Fruit fly (Drosophila melanogaster) whole organism, embryonic: Measurements from ENCODE around the gene CG8765.

Experiments used
- Atf3 ChIP-seq: fragments of 200-800 bp; sonication (Bioruptor generic); optimal IDR thresholded peaks from 3 replicates; lab custom pipeline; 2016; ENCODE audit warnings: missing biosample characterization, missing genetic modification characterization
- B-H2 ChIP-seq: fragments of 200-800 bp; sonication (Bioruptor generic); optimal IDR thresholded peaks from 2 replicates; lab custom pipeline; 2018; ENCODE audit warnings: missing biosample characterization, mild to moderate bottlenecking, missing genetic modification characterization
- Bgb ChIP-seq: fragments of 200-800 bp; sonication (Bioruptor generic); IDR thresholded peaks from 2 replicates; pipeline ENCODE4 v1.3.6; 2022; ENCODE audit warnings: missing biosample characterization, missing genetic modification characterization; ENCODE audit not compliant: partially characterized antibody
- BtbVII ChIP-seq: fragments of 200-800 bp; sonication (Bioruptor generic); optimal IDR thresholded peaks from 3 replicates; lab custom pipeline; 2017; ENCODE audit warnings: missing biosample characterization, mild to moderate bottlenecking, missing genetic modification characterization
- CG10267 ChIP-seq: fragments of 200-800 bp; sonication (Bioruptor generic); optimal IDR thresholded peaks from 2 replicates; lab custom pipeline; 2018; ENCODE audit warnings: missing biosample characterization, mild to moderate bottlenecking, missing genetic modification characterization, moderate library complexity
- CG12219 ChIP-seq: fragments of 200-800 bp; sonication (Bioruptor generic); optimal IDR thresholded peaks from 3 replicates; lab custom pipeline; 2018; ENCODE audit warnings: missing biosample characterization, mild to moderate bottlenecking, missing genetic modification characterization
- CG12744 ChIP-seq: fragments of 200-800 bp; sonication (Bioruptor generic); optimal IDR thresholded peaks from 2 replicates; lab custom pipeline; 2016; ENCODE audit warnings: missing biosample characterization, missing genetic modification characterization
- CG15514 ChIP-seq: fragments of 200-800 bp; sonication (Bioruptor generic); optimal IDR thresholded peaks from 3 replicates; lab custom pipeline; 2017; ENCODE audit warnings: missing biosample characterization, missing genetic modification characterization, mild to moderate bottlenecking, moderate library complexity, missing genetic modification reagents
- CG15601 ChIP-seq: fragments of 200-800 bp; sonication (Bioruptor generic); optimal IDR thresholded peaks from 3 replicates; lab custom pipeline; 2019; ENCODE audit warnings: missing biosample characterization, mild to moderate bottlenecking, missing genetic modification characterization, moderate library complexity
- CG17359 ChIP-seq: fragments of 200-800 bp; sonication (Bioruptor generic); optimal IDR thresholded peaks from 3 replicates; lab custom pipeline; 2018; ENCODE audit warnings: missing biosample characterization, mild to moderate bottlenecking, missing genetic modification characterization, moderate library complexity
- CG18011 ChIP-seq: fragments of 200-800 bp; sonication (Bioruptor generic); optimal IDR thresholded peaks from 2 replicates; lab custom pipeline; 2017; ENCODE audit warnings: missing biosample characterization, missing genetic modification characterization, mild to moderate bottlenecking, moderate library complexity, missing genotype
- CG30020 ChIP-seq: fragments of 200-800 bp; optimal IDR thresholded peaks from 2 replicates; lab custom pipeline; 2019; ENCODE audit warnings: missing biosample characterization, mild to moderate bottlenecking, missing genetic modification characterization, moderate library complexity
- CG34422 ChIP-seq: fragments of 200-800 bp; sonication (Bioruptor generic); IDR thresholded peaks from 3 replicates; pipeline ENCODE4 v1.3.6; 2022; ENCODE audit warnings: missing biosample characterization, missing genetic modification characterization
- CG42726 ChIP-seq: fragments of 200-800 bp; sonication (Bioruptor generic); IDR thresholded peaks from 2 replicates; pipeline ENCODE4 v1.3.6; 2022; ENCODE audit warnings: missing biosample characterization, missing genetic modification characterization; ENCODE audit not compliant: partially characterized antibody
- CG4282 ChIP-seq: fragments of 200-800 bp; sonication (Bioruptor generic); optimal IDR thresholded peaks from 2 replicates; lab custom pipeline; 2016; ENCODE audit warnings: missing biosample characterization, missing genetic modification characterization
- CG4820 ChIP-seq: fragments of 200-800 bp; sonication (Bioruptor generic); optimal IDR thresholded peaks from 3 replicates; lab custom pipeline; 2016; ENCODE audit warnings: missing biosample characterization, missing genetic modification characterization
- CG6813 ChIP-seq: fragments of 200-800 bp; sonication (Bioruptor generic); optimal IDR thresholded peaks from 2 replicates; lab custom pipeline; 2017; ENCODE audit warnings: missing biosample characterization, missing genetic modification characterization, mild to moderate bottlenecking, moderate library complexity, missing genetic modification reagents
- CG7357 ChIP-seq: fragments of 200-800 bp; sonication (Bioruptor generic); IDR thresholded peaks from 3 replicates; pipeline ENCODE4 v1.3.6; 2022; ENCODE audit warnings: missing biosample characterization, missing genetic modification characterization
- CG7928 ChIP-seq: fragments of 200-800 bp; sonication (Bioruptor generic); optimal IDR thresholded peaks from 2 replicates; lab custom pipeline; 2017; ENCODE audit warnings: missing biosample characterization, mild to moderate bottlenecking, missing genetic modification characterization
- CG9797 ChIP-seq: fragments of 200-800 bp; sonication (Bioruptor generic); optimal IDR thresholded peaks from 3 replicates; lab custom pipeline; 2018; ENCODE audit warnings: missing biosample characterization, mild to moderate bottlenecking, missing genetic modification characterization
- Dbx ChIP-seq: fragments of 200-800 bp; sonication (Bioruptor generic); IDR thresholded peaks from 3 replicates; pipeline ENCODE4 v1.3.6; 2022; ENCODE audit warnings: missing biosample characterization, missing genetic modification characterization
- Dref ChIP-seq: fragments of 200-800 bp; sonication (Bioruptor generic); IDR thresholded peaks from 2 replicates; pipeline ENCODE4 v1.3.6; 2022; ENCODE audit warnings: missing biosample characterization, missing genetic modification characterization
- E2f2 ChIP-seq: fragments of 200-800 bp; sonication (Bioruptor generic); IDR thresholded peaks from 2 replicates; pipeline ENCODE4 v1.3.6; 2022; ENCODE audit warnings: missing biosample characterization, missing genetic modification characterization
- Fer3 ChIP-seq: fragments of 200-800 bp; sonication (Bioruptor generic); optimal IDR thresholded peaks from 2 replicates; lab custom pipeline; 2018; ENCODE audit warnings: missing biosample characterization, mild to moderate bottlenecking, missing genetic modification characterization, moderate library complexity
- H15 ChIP-seq: fragments of 200-800 bp; sonication (Bioruptor generic); IDR thresholded peaks from 3 replicates; pipeline ENCODE4 v1.3.6; 2022; ENCODE audit warnings: missing biosample characterization, missing genetic modification characterization
- HHEX ChIP-seq: fragments of 200-800 bp; sonication (Bioruptor generic); optimal IDR thresholded peaks from 3 replicates; lab custom pipeline; 2017; ENCODE audit warnings: missing biosample characterization, mild to moderate bottlenecking, missing genetic modification characterization, missing genetic modification reagents
- HLH3B ChIP-seq: fragments of 200-800 bp; sonication (Bioruptor generic); IDR thresholded peaks from 2 replicates; pipeline ENCODE4 v1.3.6; 2022; ENCODE audit warnings: missing biosample characterization, missing genetic modification characterization
- Hmx ChIP-seq: fragments of 200-800 bp; sonication (Bioruptor generic); optimal IDR thresholded peaks from 2 replicates; lab custom pipeline; 2016; ENCODE audit warnings: missing biosample characterization, missing genetic modification characterization
- Med ChIP-seq: fragments of 200-800 bp; sonication (Bioruptor generic); peaks from one replicate; lab custom pipeline; 2016; ENCODE audit warnings: missing biosample characterization, missing genetic modification characterization, mild to moderate bottlenecking, inconsistent platforms, moderate library complexity
- Opbp ChIP-seq: fragments of 200-800 bp; sonication (Bioruptor generic); IDR thresholded peaks from 3 replicates; pipeline ENCODE4 v1.3.6; 2022; ENCODE audit warnings: missing biosample characterization, missing genetic modification characterization; ENCODE audit not compliant: partially characterized antibody
- Tbp ChIP-seq: fragments of >200 bp; optimal IDR thresholded peaks from 2 replicates; lab custom pipeline; 2018; ENCODE audit warnings: missing biosample characterization, missing genetic modification characterization
- ab ChIP-seq: fragments of 200-800 bp; sonication (Bioruptor generic); optimal IDR thresholded peaks from 2 replicates; lab custom pipeline; 2016; ENCODE audit warnings: missing biosample characterization, missing genetic modification characterization
- amos ChIP-seq: fragments of 200-800 bp; sonication (Bioruptor generic); IDR thresholded peaks from 2 replicates; pipeline ENCODE4 v1.3.6; 2022; ENCODE audit warnings: missing biosample characterization, missing genetic modification characterization; ENCODE audit not compliant: partially characterized antibody
- corto ChIP-seq: fragments of 200-800 bp; sonication (Bioruptor generic); optimal IDR thresholded peaks from 2 replicates; lab custom pipeline; 2016; ENCODE audit warnings: missing biosample characterization, mild to moderate bottlenecking, missing genetic modification characterization, moderate library complexity
- croc ChIP-seq: fragments of 200-800 bp; sonication (Bioruptor generic); conservative IDR thresholded peaks from 3 replicates; pipeline ENCODE4 v1.3.6; 2022; ENCODE audit warnings: missing biosample characterization, missing genetic modification characterization
- dimm ChIP-seq: fragments of 200-800 bp; sonication (Bioruptor generic); IDR thresholded peaks from 2 replicates; pipeline ENCODE4 v1.3.6; 2022; ENCODE audit warnings: missing biosample characterization, missing genetic modification characterization
- dpn ChIP-seq, 2 experiments: fragments of 200-800 bp; sonication (Bioruptor generic); optimal IDR thresholded peaks; 3 replicates each; lab custom pipeline; 2016; ENCODE audit warnings: missing biosample characterization in 2 of 2, missing genetic modification characterization in 2 of 2
- dysf ChIP-seq: fragments of 200-800 bp; sonication (Bioruptor generic); IDR thresholded peaks from 3 replicates; pipeline ENCODE4 v1.3.6; 2022; ENCODE audit warnings: missing biosample characterization, missing genetic modification characterization
- gcm2 ChIP-seq: fragments of 200-800 bp; sonication (Bioruptor generic); optimal IDR thresholded peaks from 2 replicates; lab custom pipeline; 2016; ENCODE audit warnings: missing biosample characterization, missing genetic modification characterization
- gt ChIP-seq: fragments of 200-800 bp; sonication (Bioruptor generic); IDR thresholded peaks from 2 replicates; pipeline ENCODE4 v1.3.6; 2022; ENCODE audit warnings: missing biosample characterization, missing genetic modification characterization
- h ChIP-seq: fragments of >200 bp; optimal IDR thresholded peaks from 2 replicates; lab custom pipeline; 2017
- hbn ChIP-seq: fragments of 200-800 bp; sonication (Bioruptor generic); IDR thresholded peaks from 2 replicates; pipeline ENCODE4 v1.3.6; 2022; ENCODE audit warnings: missing biosample characterization, missing genetic modification characterization; ENCODE audit not compliant: partially characterized antibody
- jing ChIP-seq: fragments of 200-800 bp; sonication (Bioruptor generic); optimal IDR thresholded peaks from 2 replicates; lab custom pipeline; 2018; ENCODE audit warnings: missing biosample characterization, mild to moderate bottlenecking, missing genetic modification characterization
- ken ChIP-seq: fragments of 200-800 bp; sonication (Bioruptor generic); IDR thresholded peaks from 3 replicates; pipeline ENCODE4 v1.3.6; 2022; ENCODE audit warnings: missing biosample characterization, missing genetic modification characterization
- lmd ChIP-seq: fragments of 200-800 bp; sonication (Bioruptor generic); IDR thresholded peaks from 2 replicates; pipeline ENCODE4 v1.3.6; 2022; ENCODE audit warnings: missing biosample characterization, missing genetic modification characterization
- odd ChIP-seq: fragments of 200-800 bp; sonication (Bioruptor generic); optimal IDR thresholded peaks from 2 replicates; lab custom pipeline; 2017; ENCODE audit warnings: missing biosample characterization, mild to moderate bottlenecking, missing genetic modification characterization
- onecut ChIP-seq: fragments of 200-800 bp; sonication (Bioruptor generic); IDR thresholded peaks from 2 replicates; pipeline ENCODE4 v1.3.6; 2022; ENCODE audit warnings: missing biosample characterization, missing genetic modification characterization
- org-1 ChIP-seq: fragments of 200-800 bp; sonication (Bioruptor generic); optimal IDR thresholded peaks from 2 replicates; lab custom pipeline; 2017; ENCODE audit warnings: missing biosample characterization, missing genetic modification characterization
- pb ChIP-seq: fragments of 200-800 bp; sonication (Bioruptor generic); optimal IDR thresholded peaks from 3 replicates; lab custom pipeline; 2016; ENCODE audit warnings: missing biosample characterization, missing genetic modification characterization
- pzg ChIP-seq: fragments of 200-800 bp; sonication (Bioruptor generic); optimal IDR thresholded peaks from 3 replicates; lab custom pipeline; 2018; ENCODE audit warnings: missing biosample characterization, mild to moderate bottlenecking, missing genetic modification characterization, moderate library complexity
- salm ChIP-seq: fragments of 200-800 bp; sonication (Bioruptor generic); optimal IDR thresholded peaks from 2 replicates; lab custom pipeline; 2018; ENCODE audit warnings: missing biosample characterization, mild to moderate bottlenecking, missing genetic modification characterization
- zfh2 ChIP-seq: fragments of 200-800 bp; sonication (Bioruptor generic); optimal IDR thresholded peaks from 2 replicates; lab custom pipeline; 2016; ENCODE audit warnings: missing biosample characterization, missing genetic modification characterization

CG8765 gene

DNA sequence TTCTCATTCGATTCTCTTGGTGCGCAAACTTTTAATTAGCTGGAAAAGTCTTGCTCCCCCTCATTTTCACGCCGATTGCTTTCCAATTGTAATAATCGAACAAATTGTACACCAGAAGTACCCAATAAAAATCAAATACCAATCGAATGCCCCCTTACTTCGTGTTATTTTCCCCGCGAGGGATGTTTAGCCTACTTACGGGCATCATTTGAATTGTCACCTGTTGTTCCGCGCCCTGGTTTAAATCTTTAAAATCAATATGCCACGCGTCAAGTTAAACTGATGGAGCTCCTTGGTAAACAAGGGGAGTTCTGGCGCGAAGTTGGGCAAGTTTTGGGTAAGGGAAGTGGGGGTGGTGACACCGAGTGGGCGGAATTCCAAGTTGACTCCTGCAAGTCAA is 40.9 kb downstream of the CG8765 start (continued):
- TF ChIP-seq gt (GFP tag; lab: Robert Waterston, UW) = no peak
- TF ChIP-seq corto (GFP tag; lab: Kevin White, UChicago) = no peak
- no peak for TF ChIP-seq CG9797 (GFP tag; lab: Kevin White, UChicago)
- peak; percentile 33 for TF ChIP-seq onecut (GFP tag; lab: Robert Waterston, UW)
- no peak for TF ChIP-seq dpn (GFP tag; optimal IDR thresholded peaks at IDR 0.05; lab: Kevin White, UChicago)
- no peak for TF ChIP-seq CG30020 (tag; lab: Kevin White, UChicago)
- TF ChIP-seq zfh2 (GFP tag; lab: Kevin White, UChicago) = no peak
- TF ChIP-seq gcm2 (GFP tag; lab: Kevin White, UChicago) = no peak
- peak; percentile 69 for TF ChIP-seq CG7928 (GFP tag; lab: Kevin White, UChicago)
- TF ChIP-seq CG12744 (GFP tag; lab: Kevin White, UChicago) = no peak
- TF ChIP-seq Hmx (GFP tag; lab: Kevin White, UChicago) = no peak
- no peak for TF ChIP-seq pzg (GFP tag; lab: Kevin White, UChicago)
- TF ChIP-seq CG6813 = no peak
- no peak for TF ChIP-seq hbn (GFP tag; lab: Robert Waterston, UW)
- no peak for TF ChIP-seq Tbp (GFP tag; lab: Kevin White, UChicago)
- TF ChIP-seq H15 = 0 out of 3 replicates have a peak, but pooled peaks have one; percentile 14
- peak; percentile 31; the same call in 1 of the 2 replicates for TF ChIP-seq E2f2 (GFP tag; lab: Robert Waterston, UW)
- no peak for TF ChIP-seq salm (tag; lab: Kevin White, UChicago)
- TF ChIP-seq odd = no peak
- no peak for TF ChIP-seq CG17359 (tag; lab: Kevin White, UChicago)
- no peak for TF ChIP-seq lmd
- TF ChIP-seq Opbp (GFP tag; lab: Robert Waterston, UW) = no peak
- no peak for TF ChIP-seq CG42726 (GFP tag; lab: Robert Waterston, UW)
- TF ChIP-seq jing (GFP tag; lab: Kevin White, UChicago) = no peak
- no peak for TF ChIP-seq ab
- no peak for TF ChIP-seq Dref (GFP tag; lab: Robert Waterston, UW)
- no peak for TF ChIP-seq CG4820 (GFP tag; lab: Kevin White, UChicago)
- no peak for TF ChIP-seq CG4282 (GFP tag; lab: Kevin White, UChicago)
- TF ChIP-seq B-H2 (GFP tag; lab: Kevin White, UChicago) = no peak
- TF ChIP-seq Atf3 (GFP tag; lab: Kevin White, UChicago) = no peak
- TF ChIP-seq CG34422 (GFP tag; lab: Robert Waterston, UW) = peak; percentile 43; the same call in 1 of the 3 replicates
- TF ChIP-seq croc (GFP tag; lab: Robert Waterston, UW) = no peak
- TF ChIP-seq CG15514 (GFP tag; lab: Kevin White, UChicago) = no peak
- TF ChIP-seq CG10267 = no peak
- no peak for TF ChIP-seq CG15601 (tag; lab: Kevin White, UChicago)
- TF ChIP-seq CG12219 (GFP tag; lab: Kevin White, UChicago) = no peak
- TF ChIP-seq Dbx (GFP tag; lab: Robert Waterston, UW) = no peak
- no peak for TF ChIP-seq h (lab: Kevin White, UChicago)
- TF ChIP-seq amos (GFP tag; lab: Robert Waterston, UW) = no peak
- TF ChIP-seq HHEX (GFP tag; lab: Kevin White, UChicago) = no peak

DNA sequence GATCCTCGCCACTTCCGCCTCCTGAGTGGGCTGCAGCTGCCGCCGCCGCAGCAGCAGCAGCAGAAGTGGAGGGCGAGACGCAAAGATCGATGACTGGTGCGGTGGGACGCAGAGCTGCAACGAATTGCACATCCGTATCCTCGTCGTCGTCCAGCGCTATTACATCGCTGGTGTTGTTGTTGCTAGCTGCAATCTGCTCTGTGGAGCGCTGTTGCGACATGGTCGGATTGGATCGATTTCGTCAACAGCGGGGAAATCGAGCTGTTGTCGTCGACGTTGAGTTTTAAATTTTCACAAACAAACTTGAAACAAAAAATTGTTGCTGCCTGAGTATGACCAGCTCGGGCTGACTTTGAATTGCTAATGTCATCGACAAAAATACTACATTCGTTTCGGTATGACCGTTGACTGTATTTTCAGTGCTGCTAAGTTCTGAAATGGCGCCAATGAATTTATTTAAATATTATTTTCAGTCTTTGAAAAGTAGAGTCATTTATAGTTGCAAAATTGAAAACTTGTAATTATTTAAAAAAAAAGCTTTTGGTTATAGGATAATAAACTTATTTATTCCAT is 44.6 kb downstream of the CG8765 start, which contains the start of gene Rnf146:
Rnf146 (minus strand) TSS at position 369 of the 573 bp plus-strand sequence.
- TF ChIP-seq HLH3B (GFP tag; lab: Robert Waterston, UW) (no peak), Fer3 (tag; lab: Kevin White, UChicago) (no peak), dysf (GFP tag; lab: Robert Waterston, UW) (no peak), CG18011 (no peak), pb (GFP tag; lab: Kevin White, UChicago) (no peak), dimm (GFP tag; lab: Robert Waterston, UW) (no peak), org-1 (GFP tag; lab: Kevin White, UChicago) (no peak), CG7357 (GFP tag; lab: Robert Waterston, UW) (no peak), Med (GFP tag; lab: Kevin White, UChicago) (peak; percentile 72), ken (GFP tag; lab: Robert Waterston, UW) (no peak), Bgb (GFP tag; lab: Robert Waterston, UW) (0 out of 2 replicates have a peak, but pooled peaks have one; percentile 16), BtbVII (GFP tag; lab: Kevin White, UChicago) (no peak)
